Worm (Caenorhabditis elegans) whole organism, young adult: ENCODE results near the gene C06E1.7.

Experiments used
- B0035.1 ChIP-seq: sonication (generic microtip); optimal IDR thresholded peaks from 2 replicates; lab custom pipeline; 2016; ENCODE audit warnings: missing genetic modification characterization, mild to moderate bottlenecking, missing compliant biosample characterization, missing genotype, missing genetic modification reagents
- B0261.1 ChIP-seq: sonication (generic microtip); optimal IDR thresholded peaks from 2 replicates; lab custom pipeline; 2016; ENCODE audit warnings: mild to moderate bottlenecking, missing genetic modification characterization, moderate library complexity, missing compliant biosample characterization
- C17E4.6 ChIP-seq: fragments of 200-800 bp; sonication (Bioruptor generic); IDR thresholded peaks from 2 replicates; pipeline ENCODE4 v1.3.6; 2022; ENCODE audit warnings: missing genetic modification reagents, missing genetic modification characterization, missing compliant biosample characterization
- D2030.7 ChIP-seq: fragments of 200-800 bp; sonication (Bioruptor generic); IDR thresholded peaks from 2 replicates; pipeline ENCODE4 v1.3.6; 2022; ENCODE audit warnings: missing genetic modification reagents, missing genetic modification characterization, missing compliant biosample characterization
- F10E7.11 ChIP-seq: sonication (generic microtip); optimal IDR thresholded peaks from 2 replicates; lab custom pipeline; 2017; ENCODE audit warnings: mild to moderate bottlenecking, missing genetic modification characterization, moderate library complexity, missing compliant biosample characterization
- F22D6.2 ChIP-seq: sonication (generic microtip); optimal IDR thresholded peaks from 2 replicates; lab custom pipeline; 2016; ENCODE audit warnings: mild to moderate bottlenecking, missing genetic modification characterization, missing compliant biosample characterization
- F49E8.2 ChIP-seq: sonication (generic microtip); optimal IDR thresholded peaks from 3 replicates; lab custom pipeline; 2017; ENCODE audit warnings: missing genetic modification characterization, mild to moderate bottlenecking, missing compliant biosample characterization, antibody characterized with exemption, moderate library complexity; ENCODE audit not compliant: insufficient read depth
- F52B5.7 ChIP-seq: sonication (generic microtip); optimal IDR thresholded peaks from 2 replicates; lab custom pipeline; 2016; ENCODE audit warnings: mild to moderate bottlenecking, missing genetic modification characterization, missing compliant biosample characterization
- K12H6.12 ChIP-seq: fragments of 200-800 bp; sonication (Bioruptor generic); optimal IDR thresholded peaks from 2 replicates; lab custom pipeline; 2018; ENCODE audit warnings: mild to moderate bottlenecking, missing genetic modification characterization, missing compliant biosample characterization
- T07F8.4 ChIP-seq: sonication (generic microtip); optimal IDR thresholded peaks from 2 replicates; lab custom pipeline; 2016; ENCODE audit warnings: mild to moderate bottlenecking, missing genetic modification characterization, moderate library complexity, missing compliant biosample characterization
- T26A5.8 ChIP-seq: sonication (generic microtip); optimal IDR thresholded peaks from 2 replicates; lab custom pipeline; 2016; ENCODE audit warnings: missing genetic modification characterization, missing compliant biosample characterization
- Y79H2A.3 ChIP-seq: fragments of 200-800 bp; sonication (Bioruptor generic); conservative IDR thresholded peaks from 2 replicates; pipeline ENCODE4 v1.3.6; 2022; ENCODE audit warnings: missing genetic modification reagents, missing genetic modification characterization, missing compliant biosample characterization
- ZK185.1 ChIP-seq: sonication (generic microtip); optimal IDR thresholded peaks from 2 replicates; lab custom pipeline; 2016; ENCODE audit warnings: mild to moderate bottlenecking, missing genetic modification characterization, missing compliant biosample characterization; ENCODE audit not compliant: poor library complexity, severe bottlenecking
- ama-1 ChIP-seq, 3 experiments: fragments of 150-350 bp in 1 of 3; sonication (generic microtip) in 2 of 3; optimal IDR thresholded peaks; 2 replicates each; lab custom pipeline; 2014 to 2018; ENCODE audit warnings: missing biosample characterization in 2 of 3, missing genetic modification characterization in 2 of 3, missing genetic modification reagents in 2 of 3
- attf-3 ChIP-seq: fragments of 200-800 bp; sonication (Bioruptor generic); conservative IDR thresholded peaks from 2 replicates; pipeline ENCODE4 v1.3.6; 2022; ENCODE audit warnings: missing genetic modification reagents, missing genetic modification characterization, missing compliant biosample characterization
- attf-6 ChIP-seq: fragments of 200-800 bp; sonication (Bioruptor generic); IDR thresholded peaks from 2 replicates; pipeline ENCODE4 v1.3.6; 2022; ENCODE audit warnings: missing genetic modification reagents, missing genetic modification characterization, missing compliant biosample characterization
- bed-1 ChIP-seq: fragments of 200-800 bp; sonication (Bioruptor generic); IDR thresholded peaks from 2 replicates; pipeline ENCODE4 v1.3.6; 2022; ENCODE audit warnings: missing genetic modification reagents, missing genetic modification characterization, missing compliant biosample characterization
- bed-2 ChIP-seq: fragments of 200-800 bp; sonication (Bioruptor generic); IDR thresholded peaks from 2 replicates; pipeline ENCODE4 v1.3.6; 2022; ENCODE audit warnings: missing genetic modification reagents, missing genetic modification characterization, missing compliant biosample characterization
- ceh-40 ChIP-seq: fragments of 200-800 bp; sonication (Bioruptor generic); IDR thresholded peaks from 2 replicates; pipeline ENCODE4 v1.3.6; 2022; ENCODE audit warnings: missing genetic modification characterization, missing compliant biosample characterization
- ceh-79 ChIP-seq: sonication (generic microtip); optimal IDR thresholded peaks from 2 replicates; lab custom pipeline; 2017; ENCODE audit warnings: mild to moderate bottlenecking, missing genetic modification characterization, missing compliant biosample characterization
- chd-7 ChIP-seq: sonication (generic microtip); optimal IDR thresholded peaks from 2 replicates; lab custom pipeline; 2016; ENCODE audit warnings: mild to moderate bottlenecking, missing genetic modification characterization, moderate library complexity, missing compliant biosample characterization
- efl-1 ChIP-seq: fragments of 150-350 bp; optimal IDR thresholded peaks from 2 replicates; lab custom pipeline; 2014; ENCODE audit warnings: missing biosample characterization, missing genetic modification reagents, missing genetic modification characterization
- egl-44 ChIP-seq: fragments of 200-800 bp; sonication (Bioruptor generic); IDR thresholded peaks from 2 replicates; pipeline ENCODE4 v1.3.6; 2022; ENCODE audit warnings: missing genetic modification reagents, missing genetic modification characterization, missing compliant biosample characterization
- ekl-4 ChIP-seq: fragments of 200-800 bp; sonication (Bioruptor generic); IDR thresholded peaks from 2 replicates; pipeline ENCODE4 v1.3.6; 2022; ENCODE audit warnings: missing genetic modification reagents, missing genetic modification characterization, missing compliant biosample characterization
- him-1 ChIP-seq: sonication (generic microtip); optimal IDR thresholded peaks from 2 replicates; lab custom pipeline; 2016; ENCODE audit warnings: missing genotype, missing genetic modification reagents, missing genetic modification characterization, missing compliant biosample characterization
- hlh-12 ChIP-seq: sonication (generic microtip); optimal IDR thresholded peaks from 2 replicates; lab custom pipeline; 2016; ENCODE audit warnings: missing genetic modification characterization, missing compliant biosample characterization
- hmg-1.2 ChIP-seq: fragments of 200-800 bp; sonication (Bioruptor generic); IDR thresholded peaks from 2 replicates; pipeline ENCODE4 v1.3.6; 2022; ENCODE audit warnings: missing genetic modification reagents, missing genetic modification characterization, missing compliant biosample characterization
- let-526 ChIP-seq: fragments of 200-800 bp; sonication (Bioruptor generic); IDR thresholded peaks from 2 replicates; pipeline ENCODE4 v1.3.6; 2022; ENCODE audit warnings: missing genetic modification reagents, missing genetic modification characterization, missing compliant biosample characterization
- let-607 ChIP-seq, 2 experiments: fragments of 200-800 bp in 1 of 2; sonication (Bioruptor generic) in 1 of 2; sonication (generic microtip) in 1 of 2; optimal IDR thresholded peaks; 2 replicates each; lab custom pipeline; 2016 to 2018; ENCODE audit warnings: mild to moderate bottlenecking in 2 of 2, missing compliant biosample characterization in 2 of 2, missing genetic modification characterization in 2 of 2, moderate library complexity in 2 of 2, missing genotype in 1 of 2
- lin-35 ChIP-seq, 3 experiments: fragments of 150-350 bp in 2 of 3; sonication (generic microtip) in 1 of 3; optimal IDR thresholded peaks; 2 replicates each; lab custom pipeline; 2014 to 2018; ENCODE audit warnings: missing biosample characterization in 3 of 3, missing genetic modification characterization in 3 of 3, missing genetic modification reagents in 3 of 3
- lin-54 ChIP-seq: fragments of 200-800 bp; sonication (Bioruptor generic); optimal IDR thresholded peaks from 2 replicates; lab custom pipeline; 2018; ENCODE audit warnings: mild to moderate bottlenecking, missing genetic modification characterization, missing compliant biosample characterization
- madf-8 ChIP-seq: fragments of 200-800 bp; sonication (Bioruptor generic); conservative IDR thresholded peaks from 2 replicates; pipeline ENCODE4 v1.3.6; 2022; ENCODE audit warnings: missing genetic modification reagents, missing genetic modification characterization, missing compliant biosample characterization
- mel-28 ChIP-seq: sonication (generic microtip); optimal IDR thresholded peaks from 2 replicates; lab custom pipeline; 2016; ENCODE audit warnings: borderline replicate concordance, mild to moderate bottlenecking, missing genetic modification characterization, missing compliant biosample characterization
- mxl-1 ChIP-seq: sonication (generic microtip); optimal IDR thresholded peaks from 2 replicates; lab custom pipeline; 2016; ENCODE audit warnings: missing genetic modification characterization, missing compliant biosample characterization
- nhr-179 ChIP-seq: sonication (generic microtip); optimal IDR thresholded peaks from 2 replicates; lab custom pipeline; 2016; ENCODE audit warnings: mild to moderate bottlenecking, missing genetic modification characterization, missing compliant biosample characterization
- nhr-80 ChIP-seq: sonication (generic microtip); optimal IDR thresholded peaks from 2 replicates; lab custom pipeline; 2016; ENCODE audit warnings: missing genetic modification characterization, missing compliant biosample characterization
- pbrm-1 ChIP-seq: fragments of 200-800 bp; sonication (Bioruptor generic); IDR thresholded peaks from 2 replicates; pipeline ENCODE4 v1.3.6; 2022; ENCODE audit warnings: missing genetic modification reagents, missing genetic modification characterization, missing compliant biosample characterization
- rec-8 ChIP-seq, 2 experiments: sonication (generic microtip); optimal IDR thresholded peaks; 2 replicates each; lab custom pipeline; 2016; ENCODE audit warnings: mild to moderate bottlenecking in 2 of 2, missing genetic modification characterization in 2 of 2, missing genetic modification reagents in 2 of 2, missing genotype in 2 of 2, missing biosample characterization in 1 of 2, missing compliant biosample characterization in 1 of 2, moderate library complexity in 1 of 2
- repo-1 ChIP-seq: sonication (generic microtip); optimal IDR thresholded peaks from 2 replicates; lab custom pipeline; 2017; ENCODE audit warnings: mild to moderate bottlenecking, missing genetic modification characterization, missing compliant biosample characterization
- rpc-1 ChIP-seq, 2 experiments: fragments of 150-350 bp in 1 of 2; sonication (generic microtip) in 1 of 2; optimal IDR thresholded peaks; 2 replicates each; lab custom pipeline; 2014 to 2018; ENCODE audit warnings: missing biosample characterization in 1 of 2, missing genetic modification characterization in 1 of 2, missing genetic modification reagents in 1 of 2, missing genotype in 1 of 2
- snpc-1.1 ChIP-seq: sonication (generic microtip); optimal IDR thresholded peaks from 2 replicates; lab custom pipeline; 2017; ENCODE audit warnings: missing genetic modification characterization, mild to moderate bottlenecking, missing compliant biosample characterization, antibody characterized with exemption, moderate library complexity, missing genotype, missing genetic modification reagents; ENCODE audit not compliant: insufficient read depth
- somi-1 ChIP-seq: fragments of 200-800 bp; sonication (Bioruptor generic); optimal IDR thresholded peaks from 2 replicates; lab custom pipeline; 2018; ENCODE audit warnings: mild to moderate bottlenecking, missing genetic modification characterization, missing compliant biosample characterization
- sptf-2 ChIP-seq: fragments of 200-800 bp; sonication (Bioruptor generic); optimal IDR thresholded peaks from 2 replicates; lab custom pipeline; 2018; ENCODE audit warnings: mild to moderate bottlenecking, missing genetic modification characterization, missing compliant biosample characterization
- tbp1 ChIP-seq: fragments of 200-800 bp; sonication (Bioruptor generic); optimal IDR thresholded peaks from 2 replicates; lab custom pipeline; 2018; ENCODE audit warnings: mild to moderate bottlenecking, missing genetic modification characterization, missing compliant biosample characterization
- tlf-1 ChIP-seq: fragments of 200-800 bp; sonication (Bioruptor generic); optimal IDR thresholded peaks from 2 replicates; lab custom pipeline; 2018; ENCODE audit warnings: mild to moderate bottlenecking, missing genetic modification characterization, missing compliant biosample characterization
- xnd-1 ChIP-seq: sonication (generic microtip); optimal IDR thresholded peaks from 2 replicates; lab custom pipeline; 2016; ENCODE audit warnings: missing genotype, missing genetic modification reagents, missing genetic modification characterization, missing compliant biosample characterization
- zfh-2 ChIP-seq: fragments of 200-800 bp; sonication (Bioruptor generic); conservative IDR thresholded peaks from 2 replicates; pipeline ENCODE4 v1.3.6; 2022; ENCODE audit warnings: missing genetic modification reagents, missing genetic modification characterization, missing compliant biosample characterization
- ztf-3 ChIP-seq: fragments of 200-800 bp; sonication (Bioruptor generic); optimal IDR thresholded peaks from 2 replicates; lab custom pipeline; 2018; ENCODE audit warnings: mild to moderate bottlenecking, missing genetic modification characterization, missing compliant biosample characterization

Gene C06E1.7

DNA sequence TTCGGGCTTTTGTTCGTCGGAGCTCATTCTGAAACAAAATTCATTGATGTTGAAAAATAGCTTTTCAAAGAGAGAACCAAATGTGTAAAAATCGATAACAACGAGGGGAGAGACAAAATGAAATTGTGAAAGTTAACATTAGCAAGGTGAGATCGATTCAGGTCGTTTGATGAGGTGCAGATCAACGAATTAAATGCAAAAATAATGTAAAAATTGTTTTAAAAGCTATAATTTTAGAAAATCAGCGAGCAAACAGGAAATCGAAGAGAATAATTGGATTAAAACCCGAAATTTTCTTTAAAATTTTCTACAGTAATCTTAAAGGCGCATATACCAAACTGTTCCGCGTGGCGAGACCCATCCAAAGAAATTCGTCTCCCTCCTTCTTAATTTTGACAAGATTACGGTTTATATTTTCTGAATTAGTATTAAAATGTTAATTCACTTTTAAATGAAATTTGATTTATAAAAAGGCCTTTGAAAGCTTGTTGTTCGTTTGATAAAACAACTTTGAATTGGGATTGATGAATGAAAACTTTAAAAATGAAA lies 25.0 kb upstream of the C06E1.7 start, which contains the start of gene C13G5.2 (continued):
- TF ChIP-seq T26A5.8 (tag; lab: Kevin White, UChicago) (no peak), attf-6 (GFP tag; lab: Robert Waterston, UW) (no peak), chd-7 (tag; lab: Kevin White, UChicago) (no peak), C17E4.6 (GFP tag; lab: Robert Waterston, UW) (no peak), F10E7.11 (no peak), somi-1 (no peak), B0035.1 (tag; lab: Kevin White, UChicago) (no peak), xnd-1 (peak; percentile 87), mel-28 (tag; lab: Kevin White, UChicago) (no peak), ceh-40 (GFP tag; lab: Robert Waterston, UW) (no peak), ama-1 (optimal IDR thresholded peaks at IDR 0.05; lab: Kevin White, UChicago) (no peak), ama-1 (GFP tag; optimal IDR thresholded peaks at IDR 0.05; lab: Kevin White, UChicago) (no peak), egl-44 (GFP tag; lab: Robert Waterston, UW) (no peak), tlf-1 (GFP tag; lab: Kevin White, UChicago) (no peak), rec-8 (tag; optimal IDR thresholded peaks at IDR 0.05; lab: Kevin White, UChicago) (no peak), let-526 (GFP tag; lab: Robert Waterston, UW) (no peak), ekl-4 (no peak), lin-54 (GFP tag; lab: Kevin White, UChicago) (peak; percentile 9), T07F8.4 (tag; lab: Kevin White, UChicago) (no peak), D2030.7 (peak; percentile 55; the same call in 1 of the 2 replicates), ceh-79 (tag; lab: Kevin White, UChicago) (no peak), rpc-1 (optimal IDR thresholded peaks at IDR 0.05; lab: Kevin White, UChicago) (no peak), rpc-1 (tag; optimal IDR thresholded peaks at IDR 0.05; lab: Kevin White, UChicago) (no peak), Y79H2A.3 (GFP tag; lab: Robert Waterston, UW) (no peak), repo-1 (tag; lab: Kevin White, UChicago) (no peak), madf-8 (GFP tag; lab: Robert Waterston, UW) (peak; percentile 77), sptf-2 (GFP tag; lab: Kevin White, UChicago) (no peak), mxl-1 (tag; lab: Kevin White, UChicago) (no peak), ztf-3 (no peak), F49E8.2 (no peak), F22D6.2 (tag; lab: Kevin White, UChicago) (no peak), hmg-1.2 (no peak), K12H6.12 (tag; lab: Kevin White, UChicago) (no peak), efl-1 (GFP tag; lab: Kevin White, UChicago) (peak; percentile 46), ZK185.1 (tag; lab: Kevin White, UChicago) (no peak), tbp1 (GFP tag; lab: Kevin White, UChicago) (peak; percentile 31), nhr-179 (no peak), him-1 (tag; lab: Kevin White, UChicago) (no peak), pbrm-1 (GFP tag; lab: Robert Waterston, UW) (no peak), F52B5.7 (tag; lab: Kevin White, UChicago) (no peak), hlh-12 (tag; lab: Kevin White, UChicago) (no peak), nhr-80 (tag; lab: Kevin White, UChicago) (no peak), let-607 (tag; optimal IDR thresholded peaks at IDR 0.05; lab: Kevin White, UChicago) (no peak), bed-1 (GFP tag; lab: Robert Waterston, UW) (no peak), B0261.1 (tag; lab: Kevin White, UChicago) (no peak), lin-35 (GFP tag; optimal IDR thresholded peaks at IDR 0.05; lab: Kevin White, UChicago) (no peak), attf-3 (GFP tag; lab: Robert Waterston, UW) (no peak), snpc-1.1 (tag; lab: Kevin White, UChicago) (no peak), bed-2 (no peak), zfh-2 (GFP tag; lab: Robert Waterston, UW) (no peak)
